Fruit fly (Drosophila melanogaster): ENCODE results near the gene Rpt6R.

Rpt6R gene

dm6 chr3R:30587196-30587753 lies 3.8 kb upstream of the Rpt6R start, which contains the start of gene CG9717:
Gene CG9717, minus strand, starts transcription at chr3R:30587302.
- TF ChIP-seq CTCF (optimal IDR thresholded peaks at IDR 0.05) (no peak), CG8478 (optimal IDR thresholded peaks at IDR 0.05) (no peak)

dm6 chr3R:30579129-30579528 lies 4.4 kb downstream of the Rpt6R start, which contains the start of gene CG9702:
Gene CG9702, plus strand, starts transcription at chr3R:30579429.
- TF ChIP-seq CTCF (optimal IDR thresholded peaks at IDR 0.05) = no peak
- no peak for TF ChIP-seq CG8478 (optimal IDR thresholded peaks at IDR 0.05)

dm6 chr3R:30570554-30571141 lies 12.8 kb downstream of the Rpt6R start:
- TF ChIP-seq CTCF (optimal IDR thresholded peaks at IDR 0.05) = no peak
- TF ChIP-seq CG8478 (optimal IDR thresholded peaks at IDR 0.05) = no peak

dm6 chr3R:30567215-30567614 lies 16.3 kb downstream of the Rpt6R start:
- TF ChIP-seq CTCF (optimal IDR thresholded peaks at IDR 0.05) = no peak
- TF ChIP-seq CG8478 (optimal IDR thresholded peaks at IDR 0.05) = no peak

dm6 chr3R:30566181-30566902 lies 17.2 kb downstream of the Rpt6R start:
- no peak for TF ChIP-seq CG8478 (optimal IDR thresholded peaks at IDR 0.05)
- no peak for TF ChIP-seq CTCF (optimal IDR thresholded peaks at IDR 0.05)

dm6 chr3R:30564479-30564878 lies 19.0 kb downstream of the Rpt6R start:
- TF ChIP-seq CTCF (optimal IDR thresholded peaks at IDR 0.05) = no peak
- TF ChIP-seq CG8478 (optimal IDR thresholded peaks at IDR 0.05) = no peak

- TF ChIP-seq CG8478 (optimal IDR thresholded peaks at IDR 0.05) (no peak), CTCF (optimal IDR thresholded peaks at IDR 0.05) (no peak)
Measured at dm6 chr3R:30563260-30564080, 20.0 kb downstream of the Rpt6R start.

dm6 chr3R:30562733-30563259 lies 20.7 kb downstream of the Rpt6R start:
- TF ChIP-seq CG8478 (optimal IDR thresholded peaks at IDR 0.05) = no peak
- TF ChIP-seq CTCF (optimal IDR thresholded peaks at IDR 0.05) = no peak

dm6 chr3R:30561207-30561606 lies 22.3 kb downstream of the Rpt6R start:
- TF ChIP-seq CG8478 (optimal IDR thresholded peaks at IDR 0.05) (no peak), CTCF (optimal IDR thresholded peaks at IDR 0.05) (no peak)

- TF ChIP-seq CG8478 (optimal IDR thresholded peaks at IDR 0.05) (no peak), CTCF (optimal IDR thresholded peaks at IDR 0.05) (no peak)
Measured at dm6 chr3R:30560070-30560469, 23.4 kb downstream of the Rpt6R start, which contains the start of gene CG34155. Gene CG34155, minus strand, starts transcription at chr3R:30560199.

- TF ChIP-seq CTCF (optimal IDR thresholded peaks at IDR 0.05) = no peak
- no peak for TF ChIP-seq CG8478 (optimal IDR thresholded peaks at IDR 0.05)
Measured at dm6 chr3R:30552548-30552947, 30.9 kb downstream of the Rpt6R start.

- TF ChIP-seq CTCF (optimal IDR thresholded peaks at IDR 0.05) (no peak), CG8478 (optimal IDR thresholded peaks at IDR 0.05) (no peak)
Measured at dm6 chr3R:30550044-30550443, 33.5 kb downstream of the Rpt6R start.

- TF ChIP-seq CG8478 (optimal IDR thresholded peaks at IDR 0.05) (no peak), CTCF (optimal IDR thresholded peaks at IDR 0.05) (no peak)
Measured at dm6 chr3R:30544974-30545373, 38.5 kb downstream of the Rpt6R start.

dm6 chr3R:30541469-30541868 lies 42.0 kb downstream of the Rpt6R start:
- TF ChIP-seq CG8478 (optimal IDR thresholded peaks at IDR 0.05) (no peak), CTCF (optimal IDR thresholded peaks at IDR 0.05) (no peak)

dm6 chr3R:30540196-30540595 lies 43.3 kb downstream of the Rpt6R start:
- TF ChIP-seq CTCF (optimal IDR thresholded peaks at IDR 0.05) = no peak
- TF ChIP-seq CG8478 (optimal IDR thresholded peaks at IDR 0.05) = no peak

Measured in S2 (cell line).